Fruit fly (Drosophila melanogaster): ENCODE measurements around the gene pnt.

The pnt gene

DNA sequence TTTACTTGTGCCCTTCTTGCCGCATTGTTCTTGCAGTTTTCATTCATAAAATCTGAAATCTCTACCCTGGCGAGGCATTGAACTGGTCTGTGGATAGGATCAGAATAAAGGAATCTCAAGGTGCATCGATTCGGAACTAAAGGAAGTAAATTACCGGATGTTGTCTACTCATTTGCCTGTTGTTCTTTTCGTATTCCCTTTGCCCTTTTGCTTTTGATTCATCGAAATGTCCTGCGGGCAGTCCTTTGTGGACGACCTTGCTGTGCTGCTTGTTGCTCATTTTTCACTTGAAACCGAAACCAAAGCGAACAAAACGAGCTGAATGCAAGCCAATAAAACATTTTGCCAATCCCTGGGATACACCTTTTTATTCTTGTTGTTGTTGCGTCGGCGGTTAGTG, 44.7 kb downstream of the pnt start:
- no peak for TF ChIP-seq Dif (GFP tag; optimal IDR thresholded peaks at IDR 0.05; ENCODE audit: partially characterized antibody)
- no peak for TF ChIP-seq Dfd (GFP tag; optimal IDR thresholded peaks at IDR 0.05)
- TF ChIP-seq dsf (GFP tag; optimal IDR thresholded peaks at IDR 0.05; ENCODE audit: borderline replicate concordance): no peak
- no peak for TF ChIP-seq woc (GFP tag; optimal IDR thresholded peaks at IDR 0.05)
- TF ChIP-seq psq (GFP tag; optimal IDR thresholded peaks at IDR 0.05): no peak
- no peak for TF ChIP-seq Hr78 (GFP tag; optimal IDR thresholded peaks at IDR 0.05)
- no peak for TF ChIP-seq Mio (GFP tag; optimal IDR thresholded peaks at IDR 0.05)
- TF ChIP-seq Abd-B (GFP tag; optimal IDR thresholded peaks at IDR 0.05): no peak
- no peak for TF ChIP-seq CG32264 (GFP tag; optimal IDR thresholded peaks at IDR 0.05)
- TF ChIP-seq sv (GFP tag; optimal IDR thresholded peaks at IDR 0.05): no peak
- no peak for TF ChIP-seq OdsH (GFP tag; optimal IDR thresholded peaks at IDR 0.05)
- TF ChIP-seq tai (GFP tag; optimal IDR thresholded peaks at IDR 0.05): no peak
- TF ChIP-seq Myc (optimal IDR thresholded peaks at IDR 0.05): no peak
- no peak for TF ChIP-seq dmrt93B (GFP tag; optimal IDR thresholded peaks at IDR 0.05)
- no peak for TF ChIP-seq sage (GFP tag; optimal IDR thresholded peaks at IDR 0.05)
- no peak for TF ChIP-seq pan (optimal IDR thresholded peaks at IDR 0.05)
- TF ChIP-seq Vsx2 (GFP tag; optimal IDR thresholded peaks at IDR 0.05; ENCODE audit: partially characterized antibody): no peak
- no peak for TF ChIP-seq CrebA (GFP tag; optimal IDR thresholded peaks at IDR 0.05; ENCODE audit: borderline replicate concordance)

DNA sequence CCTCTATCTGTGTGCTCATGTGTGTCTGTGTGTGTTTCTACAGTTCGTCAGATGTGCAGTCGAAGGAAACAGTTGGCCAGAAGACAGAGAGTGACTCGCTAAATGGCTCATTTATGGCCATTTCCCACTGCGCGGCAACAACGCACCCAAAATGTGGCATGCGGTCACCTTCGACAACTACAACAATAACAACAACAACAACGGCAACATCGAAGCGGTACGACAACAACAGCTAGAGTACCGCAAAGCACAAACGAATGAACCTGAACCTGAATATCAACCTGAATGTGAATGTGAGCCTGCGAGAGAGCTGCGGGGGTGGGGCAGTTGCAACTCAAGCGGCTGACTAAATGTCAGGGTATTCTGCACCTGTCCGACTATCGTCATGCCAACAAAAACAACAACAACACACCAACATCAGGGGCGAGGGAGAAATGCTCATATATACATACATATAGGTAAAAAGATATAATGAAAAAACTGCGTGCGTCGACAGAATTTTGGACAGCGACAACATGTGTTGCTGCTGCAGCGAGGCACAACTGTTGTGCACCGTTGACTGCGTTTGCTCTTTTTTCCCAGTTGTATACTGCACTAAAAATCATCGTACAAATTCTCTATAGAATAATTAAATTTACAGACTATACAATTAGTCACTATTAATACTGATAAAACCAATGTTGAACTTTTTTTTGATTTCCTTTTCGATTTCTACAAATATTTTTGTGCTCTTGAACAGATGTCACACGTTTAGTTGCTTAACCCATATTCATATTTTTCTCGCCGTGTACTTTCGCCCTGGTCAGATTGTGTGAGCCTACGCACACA, 45.7 kb downstream of the pnt start:
- no peak for TF ChIP-seq Dfd (GFP tag; optimal IDR thresholded peaks at IDR 0.05)
- no peak for TF ChIP-seq CrebA (GFP tag; optimal IDR thresholded peaks at IDR 0.05; ENCODE audit: borderline replicate concordance)
- TF ChIP-seq br (GFP tag; optimal IDR thresholded peaks at IDR 0.05): peak; percentile 65
- TF ChIP-seq Hr78 (GFP tag; optimal IDR thresholded peaks at IDR 0.05): no peak
- no peak for TF ChIP-seq lola (GFP tag; optimal IDR thresholded peaks at IDR 0.05)
- no peak for TF ChIP-seq N (GFP tag; optimal IDR thresholded peaks at IDR 0.05)
- TF ChIP-seq HLH106 (tag; optimal IDR thresholded peaks at IDR 0.05): no peak
- TF ChIP-seq dl (GFP tag; optimal IDR thresholded peaks at IDR 0.05; ENCODE audit: insufficient read depth in 1 of 2, partially characterized antibody in 2 of 2): no peak
- TF ChIP-seq h (GFP tag; optimal IDR thresholded peaks at IDR 0.05): peak; percentile 15
- TF ChIP-seq Jra (GFP tag; optimal IDR thresholded peaks at IDR 0.05): no peak
- TF ChIP-seq CG32264 (GFP tag; optimal IDR thresholded peaks at IDR 0.05): no peak
- no peak for TF ChIP-seq Dif (GFP tag; optimal IDR thresholded peaks at IDR 0.05; ENCODE audit: partially characterized antibody)
- TF ChIP-seq OdsH (GFP tag; optimal IDR thresholded peaks at IDR 0.05): peak; percentile 56
- no peak for TF ChIP-seq Vsx2 (GFP tag; optimal IDR thresholded peaks at IDR 0.05; ENCODE audit: partially characterized antibody)
- no peak for TF ChIP-seq Abd-B (GFP tag; optimal IDR thresholded peaks at IDR 0.05)
- peak; percentile 28 for TF ChIP-seq Sp1 (GFP tag; optimal IDR thresholded peaks at IDR 0.05)
- TF ChIP-seq Rel (GFP tag; optimal IDR thresholded peaks at IDR 0.05): no peak
- no peak for TF ChIP-seq Rel (tag; optimal IDR thresholded peaks at IDR 0.05)
- TF ChIP-seq ey (GFP tag; optimal IDR thresholded peaks at IDR 0.05): peak; percentile 58
- peak; percentile 30 for TF ChIP-seq tai (GFP tag; optimal IDR thresholded peaks at IDR 0.05)
- TF ChIP-seq Mio (GFP tag; optimal IDR thresholded peaks at IDR 0.05): no peak
- no peak for TF ChIP-seq CG9705 (GFP tag; optimal IDR thresholded peaks at IDR 0.05)
- no peak for TF ChIP-seq dsf (GFP tag; optimal IDR thresholded peaks at IDR 0.05; ENCODE audit: borderline replicate concordance)
- TF ChIP-seq foxo (GFP tag; optimal IDR thresholded peaks at IDR 0.05): peak in 1 of 2 experiments; percentile 51
- peak; percentile 37 for TF ChIP-seq sv (GFP tag; optimal IDR thresholded peaks at IDR 0.05)
- TF ChIP-seq GATAd (GFP tag; optimal IDR thresholded peaks at IDR 0.05): no peak
- peak; percentile 34 for TF ChIP-seq Hnf4 (GFP tag; optimal IDR thresholded peaks at IDR 0.05)
- no peak for TF ChIP-seq jim (GFP tag; optimal IDR thresholded peaks at IDR 0.05)
- TF ChIP-seq usp (GFP tag; optimal IDR thresholded peaks at IDR 0.05): no peak
- no peak for TF ChIP-seq sage (GFP tag; optimal IDR thresholded peaks at IDR 0.05)
- no peak for TF ChIP-seq Hr83 (GFP tag; optimal IDR thresholded peaks at IDR 0.05; ENCODE audit: poor library complexity, severe bottlenecking)
- TF ChIP-seq brk (GFP tag; optimal IDR thresholded peaks at IDR 0.05): no peak
- TF ChIP-seq dmrt93B (GFP tag; optimal IDR thresholded peaks at IDR 0.05): no peak
- TF ChIP-seq psq (GFP tag; optimal IDR thresholded peaks at IDR 0.05): peak; percentile 55
- TF ChIP-seq pan (optimal IDR thresholded peaks at IDR 0.05): no peak
- peak; percentile 47 for TF ChIP-seq rgr (GFP tag; optimal IDR thresholded peaks at IDR 0.05)
- no peak for TF ChIP-seq Myc (optimal IDR thresholded peaks at IDR 0.05)
- no peak for TF ChIP-seq woc (GFP tag; optimal IDR thresholded peaks at IDR 0.05)
- TF ChIP-seq fru (GFP tag; optimal IDR thresholded peaks at IDR 0.05): peak; percentile 37
